Worm (Caenorhabditis elegans): ENCODE results near the gene tag-180.

The tag-180 gene

DNA sequence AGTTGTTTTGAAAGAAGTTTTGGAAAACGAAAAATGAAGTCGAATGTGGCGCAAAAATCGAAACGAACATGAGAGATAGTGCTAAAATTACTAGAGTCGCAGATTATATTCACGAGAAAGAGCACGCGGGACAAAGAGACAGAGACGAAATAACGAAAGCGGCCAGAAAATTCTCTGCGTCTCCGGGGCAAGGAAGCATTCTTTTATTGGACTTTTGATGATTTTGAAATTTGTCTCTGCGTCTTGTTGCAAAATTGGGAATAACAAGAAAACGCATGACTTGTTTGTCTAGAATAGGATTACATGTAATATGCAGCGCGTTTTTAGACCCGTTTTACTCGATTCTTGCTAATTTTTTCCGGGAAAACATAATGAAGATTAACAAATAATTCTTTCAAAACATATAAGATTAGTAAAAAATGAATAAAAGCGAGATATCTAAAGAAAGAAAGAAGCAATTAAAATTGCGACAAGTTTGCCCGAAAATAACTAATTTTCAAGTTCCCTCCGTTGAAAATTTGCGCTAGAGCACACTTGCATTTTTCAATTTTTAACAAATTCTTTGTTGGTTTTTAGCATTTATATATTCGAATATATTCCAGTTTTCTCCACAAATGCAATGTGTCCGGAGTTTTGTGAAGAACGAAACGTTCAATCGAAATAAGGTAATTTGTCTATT, 18.8 kb upstream of the tag-180 start, which contains the start of the genes B0491.6 and pigm-1 (continued):
- peak; percentile 89 for TF ChIP-seq gmeb-1 (tag; optimal IDR thresholded peaks at IDR 0.05)
- no peak for TF ChIP-seq elt-3 (tag; optimal IDR thresholded peaks at IDR 0.05)
- peak; percentile 79 for TF ChIP-seq nhr-6 (tag; optimal IDR thresholded peaks at IDR 0.05)
- peak; percentile 42 for TF ChIP-seq lin-11 (tag; optimal IDR thresholded peaks at IDR 0.05)
- TF ChIP-seq nhr-77 (tag; optimal IDR thresholded peaks at IDR 0.05): no peak
- TF ChIP-seq ztf-1 (GFP tag; conservative IDR thresholded peaks at IDR 0.05): no peak
- no peak for TF ChIP-seq ama-1 (optimal IDR thresholded peaks at IDR 0.05)

- peak; percentile 92 for TF ChIP-seq nhr-25 (tag; optimal IDR thresholded peaks at IDR 0.05)
- TF ChIP-seq unc-62 (GFP tag; optimal IDR thresholded peaks at IDR 0.05): no peak
- TF ChIP-seq nhr-77 (tag; optimal IDR thresholded peaks at IDR 0.05): no peak
- TF ChIP-seq crh-2 (tag; optimal IDR thresholded peaks at IDR 0.05): peak; percentile 89
- no peak for TF ChIP-seq ceh-16 (tag; optimal IDR thresholded peaks at IDR 0.05)
- no peak for TF ChIP-seq alr-1 (tag; optimal IDR thresholded peaks at IDR 0.05)
- peak; percentile 99 for TF ChIP-seq gmeb-1 (tag; optimal IDR thresholded peaks at IDR 0.05)
- TF ChIP-seq elt-1 (tag; optimal IDR thresholded peaks at IDR 0.05): no peak
- no peak for TF ChIP-seq ztf-11 (tag; optimal IDR thresholded peaks at IDR 0.05)
- peak; percentile 75 for TF ChIP-seq nhr-21 (tag; optimal IDR thresholded peaks at IDR 0.05)
- TF ChIP-seq nhr-237 (tag; optimal IDR thresholded peaks at IDR 0.05): peak; percentile 55
- TF ChIP-seq ztf-4 (tag; optimal IDR thresholded peaks at IDR 0.05): peak; percentile 65
- TF ChIP-seq peb-1 (tag; optimal IDR thresholded peaks at IDR 0.05): no peak
- peak; percentile 33 for TF ChIP-seq skn-1 (tag; optimal IDR thresholded peaks at IDR 0.05)
- peak; percentile 77 for TF ChIP-seq sem-4 (tag; optimal IDR thresholded peaks at IDR 0.05)
- no peak for TF ChIP-seq nhr-12 (tag; optimal IDR thresholded peaks at IDR 0.05)
- TF ChIP-seq lin-11 (tag; optimal IDR thresholded peaks at IDR 0.05): peak; percentile 67
- TF ChIP-seq nhr-129 (tag; optimal IDR thresholded peaks at IDR 0.05): peak; percentile 69
- peak; percentile 65 for TF ChIP-seq ama-1 (optimal IDR thresholded peaks at IDR 0.05)
- peak; percentile 58 for TF ChIP-seq nhr-10 (tag; optimal IDR thresholded peaks at IDR 0.05)
- no peak for TF ChIP-seq blmp-1 (tag; optimal IDR thresholded peaks at IDR 0.05; ENCODE audit: insufficient read depth)
- TF ChIP-seq nhr-6 (tag; optimal IDR thresholded peaks at IDR 0.05): no peak
- TF ChIP-seq nhr-11 (tag; optimal IDR thresholded peaks at IDR 0.05): no peak
- TF ChIP-seq C34F6.9 (tag; optimal IDR thresholded peaks at IDR 0.05): peak; percentile 90
- TF ChIP-seq Y55F3AM.14 (GFP tag; optimal IDR thresholded peaks at IDR 0.05): no peak
- peak; percentile 88 to 94 for TF ChIP-seq lsy-2 (tag; optimal IDR thresholded peaks at IDR 0.05)
- peak; percentile 91 for TF ChIP-seq sma-9 (GFP tag; optimal IDR thresholded peaks at IDR 0.05)
- no peak for TF ChIP-seq sma-9 (tag; optimal IDR thresholded peaks at IDR 0.05)
- no peak for TF ChIP-seq elt-3 (tag; optimal IDR thresholded peaks at IDR 0.05)
- no peak for TF ChIP-seq mbf-1 (tag; optimal IDR thresholded peaks at IDR 0.05)
- TF ChIP-seq egl-27 (tag; optimal IDR thresholded peaks at IDR 0.05): peak; percentile 4
- TF ChIP-seq sma-3 (GFP tag; optimal IDR thresholded peaks at IDR 0.05): peak; percentile 84
- TF ChIP-seq fos-1 (tag; optimal IDR thresholded peaks at IDR 0.05): peak; percentile 59
- peak; percentile 85 for TF ChIP-seq lin-13 (GFP tag; optimal IDR thresholded peaks at IDR 0.05)
- no peak for TF ChIP-seq nhr-23 (tag; optimal IDR thresholded peaks at IDR 0.05)
- peak; percentile 5 for TF ChIP-seq zag-1 (tag; optimal IDR thresholded peaks at IDR 0.05)
- peak; percentile 71 for TF ChIP-seq snpc-4 (tag; optimal IDR thresholded peaks at IDR 0.05)
- TF ChIP-seq unc-55 (GFP tag; optimal IDR thresholded peaks at IDR 0.05): peak; percentile 95
- TF ChIP-seq dmd-4 (tag; optimal IDR thresholded peaks at IDR 0.05): no peak
- TF ChIP-seq ceh-82 (tag; optimal IDR thresholded peaks at IDR 0.05): peak; percentile 13
- peak in 1 of 2 experiments; percentile 7 for TF ChIP-seq mdl-1 (tag; optimal IDR thresholded peaks at IDR 0.05)
- TF ChIP-seq lin-39 (tag; optimal IDR thresholded peaks at IDR 0.05): no peak
- TF ChIP-seq ztf-1 (GFP tag; conservative IDR thresholded peaks at IDR 0.05): no peak
- no peak for TF ChIP-seq unc-39 (tag; optimal IDR thresholded peaks at IDR 0.05)
- TF ChIP-seq mab-5 (tag; optimal IDR thresholded peaks at IDR 0.05): peak; percentile 72
- peak; percentile 57 for TF ChIP-seq R02D3.7 (tag; optimal IDR thresholded peaks at IDR 0.05)
- TF ChIP-seq aly-2 (tag; optimal IDR thresholded peaks at IDR 0.05): no peak
- peak; percentile 81 for TF ChIP-seq F13H6.1 (tag; optimal IDR thresholded peaks at IDR 0.05)
- peak; percentile 10 for TF ChIP-seq ZK546.5 (tag; optimal IDR thresholded peaks at IDR 0.05)
Observed at ce11 chrII:11345570-11346029, 16.4 kb upstream of the tag-180 start, which contains the start of gene nduf-11. Gene nduf-11, minus strand, starts transcription at chrII:11345620.

Measured in whole organism, L2 larva.